Worm (Caenorhabditis elegans) whole organism, early embryonic: ENCODE data around the gene Y47D3A.31.

Experiments
- ama-1 ChIP-seq: fragments of 150-350 bp; optimal IDR thresholded peaks from 2 replicates; lab custom pipeline; 2014
- flt-1 ChIP-seq: fragments of 200-800 bp; sonication (Bioruptor generic); IDR thresholded peaks from 2 replicates; pipeline ENCODE4 v1.3.6; 2022; ENCODE audit warnings: missing genetic modification characterization, missing compliant biosample characterization
- hmg-4 ChIP-seq: fragments of 200-800 bp; sonication (Bioruptor generic); optimal IDR thresholded peaks from 2 replicates; lab custom pipeline; 2018; ENCODE audit warnings: mild to moderate bottlenecking, missing genetic modification characterization, missing compliant biosample characterization
- hnd-1 ChIP-seq: sonication (generic microtip); optimal IDR thresholded peaks from 2 replicates; lab custom pipeline; 2016; ENCODE audit warnings: missing genetic modification characterization, missing compliant biosample characterization
- pes-1 ChIP-seq: fragments of 200-800 bp; sonication (Bioruptor generic); IDR thresholded peaks from 2 replicates; pipeline ENCODE4 v1.3.6; 2022; ENCODE audit warnings: missing genetic modification reagents, missing genetic modification characterization, missing compliant biosample characterization
- scrt-1 ChIP-seq: fragments of 200-800 bp; sonication (Bioruptor generic); IDR thresholded peaks from 2 replicates; pipeline ENCODE4 v1.3.6; 2022; ENCODE audit warnings: missing genetic modification characterization, missing compliant biosample characterization
- sea-1 ChIP-seq: fragments of 200-800 bp; sonication (Bioruptor generic); conservative IDR thresholded peaks from 2 replicates; pipeline ENCODE4 v1.3.6; 2022; ENCODE audit warnings: missing genetic modification characterization, missing compliant biosample characterization
- tbx-11 ChIP-seq: fragments of 200-800 bp; sonication (Bioruptor generic); IDR thresholded peaks from 2 replicates; pipeline ENCODE4 v1.3.6; 2022; ENCODE audit warnings: missing genetic modification characterization, missing compliant biosample characterization
- tbx-37 ChIP-seq: fragments of 200-800 bp; sonication (Bioruptor generic); conservative IDR thresholded peaks from 2 replicates; pipeline ENCODE4 v1.3.6; 2022; ENCODE audit warnings: missing genetic modification reagents, missing genetic modification characterization, missing compliant biosample characterization
- tra-4 ChIP-seq: sonication (generic microtip); optimal IDR thresholded peaks from 2 replicates; lab custom pipeline; 2017; ENCODE audit warnings: missing genetic modification characterization, missing compliant biosample characterization

ce11 chrIII:11157916-11158315 lies 917 bp upstream of the Y47D3A.31 start:
- TF ChIP-seq ama-1: no peak
- no peak for TF ChIP-seq scrt-1
- TF ChIP-seq flt-1 (GFP tag; lab: Robert Waterston, UW): no peak
- TF ChIP-seq hmg-4 (GFP tag; lab: Kevin White, UChicago): no peak
- no peak for TF ChIP-seq sea-1 (GFP tag; lab: Robert Waterston, UW)
- TF ChIP-seq tbx-37 (GFP tag; lab: Robert Waterston, UW): no peak
- TF ChIP-seq tra-4 (tag; lab: Kevin White, UChicago): no peak
- no peak for TF ChIP-seq hnd-1
- TF ChIP-seq pes-1 (GFP tag; lab: Robert Waterston, UW): no peak
- TF ChIP-seq tbx-11 (GFP tag; lab: Robert Waterston, UW): no peak
